Worm (Caenorhabditis elegans) whole organism, mixed stage, embryonic: ENCODE results near the gene lys-6.

ENCODE experiments used
- M03D4.4 ChIP-seq: sonication (generic microtip); optimal IDR thresholded peaks from 2 replicates; lab custom pipeline; 2017; ENCODE audit warnings: mild to moderate bottlenecking, missing genetic modification characterization, missing compliant biosample characterization
- bed-3 ChIP-seq: fragments of 200-800 bp; sonication (Bioruptor generic); optimal IDR thresholded peaks from 3 replicates; lab custom pipeline; 2018; ENCODE audit warnings: mild to moderate bottlenecking, missing genetic modification characterization, moderate library complexity, missing compliant biosample characterization
- blmp-1 ChIP-seq: fragments of 150-350 bp; optimal IDR thresholded peaks from 2 replicates; lab custom pipeline; 2014; ENCODE audit warnings: missing biosample characterization, missing genetic modification characterization
- ceh-39 ChIP-seq: fragments of 150-350 bp; optimal IDR thresholded peaks from 2 replicates; lab custom pipeline; 2014; ENCODE audit warnings: missing biosample characterization, missing genetic modification characterization
- ceh-83 ChIP-seq: fragments of 200-800 bp; sonication (Bioruptor generic); optimal IDR thresholded peaks from 2 replicates; lab custom pipeline; 2018; ENCODE audit warnings: mild to moderate bottlenecking, missing genetic modification characterization, missing compliant biosample characterization
- ces-1 ChIP-seq: fragments of 150-350 bp; optimal IDR thresholded peaks from 2 replicates; lab custom pipeline; 2014; ENCODE audit warnings: missing biosample characterization, missing genetic modification reagents, missing genetic modification characterization
- cnd-1 ChIP-seq: fragments of 200-800 bp; sonication (Bioruptor generic); optimal IDR thresholded peaks from 2 replicates; lab custom pipeline; 2018; ENCODE audit warnings: mild to moderate bottlenecking, missing genetic modification characterization, missing compliant biosample characterization
- drap-1 ChIP-seq: fragments of 200-800 bp; sonication (Bioruptor generic); optimal IDR thresholded peaks from 3 replicates; lab custom pipeline; 2018; ENCODE audit warnings: mild to moderate bottlenecking, missing genetic modification characterization, missing compliant biosample characterization
- elt-1 ChIP-seq: sonication (generic microtip); optimal IDR thresholded peaks from 2 replicates; lab custom pipeline; 2017; ENCODE audit warnings: missing genetic modification characterization, mild to moderate bottlenecking, missing compliant biosample characterization, antibody characterized with exemption, moderate library complexity, borderline replicate concordance; ENCODE audit not compliant: insufficient read depth
- elt-3 ChIP-seq: fragments of 150-350 bp; optimal IDR thresholded peaks from 2 replicates; lab custom pipeline; 2014; ENCODE audit warnings: missing biosample characterization, missing genetic modification characterization
- flh-1 ChIP-seq: fragments of 200-800 bp; sonication (Bioruptor generic); optimal IDR thresholded peaks from 2 replicates; lab custom pipeline; 2018; ENCODE audit warnings: mild to moderate bottlenecking, missing genetic modification characterization, moderate library complexity, missing compliant biosample characterization
- ham-2 ChIP-seq: fragments of 200-800 bp; sonication (Bioruptor generic); optimal IDR thresholded peaks from 2 replicates; lab custom pipeline; 2018; ENCODE audit warnings: mild to moderate bottlenecking, missing genetic modification characterization, missing compliant biosample characterization
- hlh-1 ChIP-seq: fragments of 150-350 bp; optimal IDR thresholded peaks from 2 replicates; lab custom pipeline; 2014; ENCODE audit warnings: missing biosample characterization, missing genetic modification reagents, missing genetic modification characterization
- lin-13 ChIP-seq: fragments of 150-350 bp; optimal IDR thresholded peaks from 2 replicates; lab custom pipeline; 2014; ENCODE audit warnings: missing biosample characterization, missing genetic modification characterization
- lin-32 ChIP-seq: fragments of 200-800 bp; sonication (Bioruptor generic); optimal IDR thresholded peaks from 2 replicates; lab custom pipeline; 2018; ENCODE audit warnings: mild to moderate bottlenecking, missing genetic modification characterization, missing compliant biosample characterization
- lsy-2 ChIP-seq: fragments of 150-350 bp; optimal IDR thresholded peaks from 2 replicates; lab custom pipeline; 2014; ENCODE audit warnings: missing biosample characterization, missing genetic modification characterization
- mep-1 ChIP-seq: fragments of 150-350 bp; optimal IDR thresholded peaks from 2 replicates; lab custom pipeline; 2017; ENCODE audit warnings: missing biosample characterization, missing genetic modification reagents, missing genetic modification characterization, inconsistent platforms
- mls-2 ChIP-seq: sonication (generic microtip); optimal IDR thresholded peaks from 2 replicates; lab custom pipeline; 2016; ENCODE audit warnings: mild to moderate bottlenecking, missing genetic modification characterization, moderate library complexity, missing compliant biosample characterization
- nhr-12 ChIP-seq: fragments of 150-350 bp; optimal IDR thresholded peaks from 2 replicates; lab custom pipeline; 2014; ENCODE audit warnings: missing biosample characterization, missing genetic modification characterization
- nhr-2 ChIP-seq: fragments of 150-350 bp; optimal IDR thresholded peaks from 2 replicates; lab custom pipeline; 2014; ENCODE audit warnings: missing biosample characterization, missing genetic modification characterization
- nhr-28 ChIP-seq: fragments of 150-350 bp; optimal IDR thresholded peaks from 2 replicates; lab custom pipeline; 2014; ENCODE audit warnings: missing biosample characterization, missing genetic modification characterization
- pha-4 ChIP-seq: fragments of 150-350 bp; optimal IDR thresholded peaks from 2 replicates; lab custom pipeline; 2018; ENCODE audit warnings: missing biosample characterization, missing genetic modification reagents, missing genetic modification characterization
- sem-2 ChIP-seq: fragments of 200-800 bp; sonication (Bioruptor generic); optimal IDR thresholded peaks from 2 replicates; lab custom pipeline; 2018; ENCODE audit warnings: mild to moderate bottlenecking, missing genetic modification characterization, missing compliant biosample characterization
- snpc-4 ChIP-seq: fragments of 150-350 bp; optimal IDR thresholded peaks from 2 replicates; lab custom pipeline; 2014; ENCODE audit warnings: missing biosample characterization, missing genetic modification characterization
- sptf-1 ChIP-seq: sonication (generic microtip); optimal IDR thresholded peaks from 2 replicates; lab custom pipeline; 2017; ENCODE audit warnings: mild to moderate bottlenecking, missing genetic modification characterization, moderate library complexity, missing compliant biosample characterization
- tbx-8 ChIP-seq: fragments of 200-800 bp; sonication (Bioruptor generic); optimal IDR thresholded peaks from 2 replicates; lab custom pipeline; 2018; ENCODE audit warnings: mild to moderate bottlenecking, missing genetic modification characterization, moderate library complexity, missing compliant biosample characterization
- unc-120 ChIP-seq: sonication (generic microtip); optimal IDR thresholded peaks from 2 replicates; lab custom pipeline; 2017; ENCODE audit warnings: missing genetic modification characterization, missing compliant biosample characterization; ENCODE audit not compliant: poor library complexity, severe bottlenecking
- unc-39 ChIP-seq: fragments of 150-350 bp; optimal IDR thresholded peaks from 2 replicates; lab custom pipeline; 2014; ENCODE audit warnings: missing biosample characterization, missing genetic modification characterization
- unc-62 ChIP-seq: fragments of 150-350 bp; optimal IDR thresholded peaks from 2 replicates; lab custom pipeline; 2014; ENCODE audit warnings: missing biosample characterization, missing genetic modification reagents, missing genetic modification characterization
- zip-8 ChIP-seq: fragments of 150-350 bp; optimal IDR thresholded peaks from 2 replicates; lab custom pipeline; 2014; ENCODE audit warnings: missing biosample characterization, missing genetic modification characterization

Gene lys-6

DNA sequence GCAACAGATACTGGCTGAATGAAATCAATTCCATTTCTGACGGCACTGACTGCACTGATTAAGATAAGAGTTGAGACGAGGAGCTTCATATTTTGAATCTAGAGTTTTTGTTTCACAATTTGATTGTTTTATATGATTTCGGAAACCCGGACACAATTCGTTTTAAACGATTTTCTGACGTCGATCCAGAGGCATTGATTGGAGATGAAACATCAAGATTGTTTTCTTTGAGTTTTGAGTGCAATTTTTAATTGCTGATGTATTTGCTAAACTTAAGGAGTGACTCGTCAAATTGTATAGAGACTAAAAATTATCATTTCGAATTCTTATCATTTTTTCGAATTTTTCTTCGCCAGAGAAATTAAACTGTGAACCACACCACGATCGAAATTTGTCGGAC is at the start of gene lys-6:
Gene lys-6, minus strand, starts transcription at position 101 of the 400 bp plus-strand sequence.
- no peak for TF ChIP-seq ces-1 (GFP tag; lab: Kevin White, UChicago)
- no peak for TF ChIP-seq sem-2 (GFP tag; lab: Kevin White, UChicago)
- no peak for TF ChIP-seq zip-8 (tag; lab: Kevin White, UChicago)
- TF ChIP-seq snpc-4 (tag; lab: Kevin White, UChicago), result no peak
- TF ChIP-seq cnd-1 (tag; lab: Kevin White, UChicago), result no peak
- no peak for TF ChIP-seq lin-13 (tag; lab: Kevin White, UChicago)
- TF ChIP-seq tbx-8, result no peak
- TF ChIP-seq, all 35 proteins: peak for 0

DNA sequence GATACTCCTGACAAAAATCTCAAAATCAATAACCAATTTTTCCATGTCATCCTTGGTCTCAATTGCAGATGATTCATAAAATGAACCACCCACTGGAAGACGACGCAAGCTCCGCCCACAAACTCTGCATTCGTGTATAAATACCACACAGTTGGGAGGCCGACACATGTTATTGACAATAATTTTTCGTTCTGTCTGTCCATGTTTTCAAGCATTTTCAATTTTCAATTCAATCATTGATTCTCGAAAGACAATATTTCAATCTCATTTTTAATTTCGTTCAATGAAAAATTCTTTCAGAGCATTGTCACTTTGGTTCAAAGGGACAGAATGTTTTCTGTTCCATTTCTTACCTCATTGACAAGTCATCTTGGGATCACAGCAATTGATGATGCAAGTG is 48.3 kb upstream of the lys-6 start, which contains the start of gene inx-9:
Gene inx-9, plus strand, starts transcription at position 301 of the 400 bp plus-strand sequence.
- no peak for TF ChIP-seq zip-8 (tag; lab: Kevin White, UChicago)
- TF ChIP-seq lin-32, result no peak
- no peak for TF ChIP-seq ces-1 (GFP tag; lab: Kevin White, UChicago)
- TF ChIP-seq blmp-1 (tag; lab: Kevin White, UChicago), result no peak
- no peak for TF ChIP-seq elt-3 (tag; lab: Kevin White, UChicago)
- TF ChIP-seq mls-2 (tag; lab: Kevin White, UChicago), result no peak
- no peak for TF ChIP-seq mep-1 (tag; lab: Kevin White, UChicago)
- no peak for TF ChIP-seq nhr-12 (tag; lab: Kevin White, UChicago)
- no peak for TF ChIP-seq tbx-8
- no peak for TF ChIP-seq nhr-2 (tag; lab: Kevin White, UChicago)
- no peak for TF ChIP-seq unc-39 (tag; lab: Kevin White, UChicago)
- no peak for TF ChIP-seq drap-1 (GFP tag; lab: Kevin White, UChicago)
- TF ChIP-seq ceh-83, result no peak
- TF ChIP-seq sem-2 (GFP tag; lab: Kevin White, UChicago), result no peak
- no peak for TF ChIP-seq pha-4 (tag; lab: Kevin White, UChicago)
- no peak for TF ChIP-seq elt-1 (tag; lab: Kevin White, UChicago)
- TF ChIP-seq cnd-1 (tag; lab: Kevin White, UChicago), result no peak
- TF ChIP-seq flh-1 (GFP tag; lab: Kevin White, UChicago), result no peak

DNA sequence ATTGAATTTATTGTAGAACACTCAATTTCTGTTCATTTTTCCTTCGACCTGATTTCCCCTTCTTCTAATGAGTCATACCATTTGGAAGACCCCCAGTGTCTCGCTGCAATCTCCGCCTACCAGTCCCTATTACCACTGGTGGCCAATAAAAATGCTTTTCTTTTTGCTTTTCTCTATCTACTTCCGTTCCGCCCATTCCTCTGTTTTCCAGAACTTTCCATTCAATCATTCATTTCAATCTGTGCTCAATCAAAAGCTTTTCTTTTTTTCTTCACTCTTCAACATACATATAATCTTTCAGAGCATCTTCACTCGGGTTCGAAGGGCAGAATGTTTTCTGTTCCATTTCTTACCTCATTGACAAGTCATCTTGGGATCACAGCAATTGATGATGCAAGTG is 45.8 kb upstream of the lys-6 start, which contains the start of gene inx-8:
Gene inx-8, plus strand, starts transcription at position 301 of the 400 bp plus-strand sequence.
- TF ChIP-seq drap-1 (GFP tag; lab: Kevin White, UChicago), result no peak
- TF ChIP-seq elt-1 (tag; lab: Kevin White, UChicago), result no peak
- no peak for TF ChIP-seq elt-3 (tag; lab: Kevin White, UChicago)
- TF ChIP-seq ceh-39 (tag; lab: Kevin White, UChicago), result no peak
- TF ChIP-seq tbx-8, result no peak
- no peak for TF ChIP-seq ham-2 (GFP tag; lab: Kevin White, UChicago)
- TF ChIP-seq snpc-4 (tag; lab: Kevin White, UChicago), result no peak
- no peak for TF ChIP-seq nhr-2 (tag; lab: Kevin White, UChicago)
- TF ChIP-seq flh-1 (GFP tag; lab: Kevin White, UChicago), result no peak
- TF ChIP-seq lsy-2 (tag; lab: Kevin White, UChicago), result no peak
- no peak for TF ChIP-seq blmp-1 (tag; lab: Kevin White, UChicago)
- no peak for TF ChIP-seq unc-62
- TF ChIP-seq unc-39 (tag; lab: Kevin White, UChicago), result no peak
- TF ChIP-seq nhr-28, result no peak
- TF ChIP-seq cnd-1 (tag; lab: Kevin White, UChicago), result no peak
- no peak for TF ChIP-seq bed-3 (GFP tag; lab: Kevin White, UChicago)
- TF ChIP-seq ces-1 (GFP tag; lab: Kevin White, UChicago), result no peak

DNA sequence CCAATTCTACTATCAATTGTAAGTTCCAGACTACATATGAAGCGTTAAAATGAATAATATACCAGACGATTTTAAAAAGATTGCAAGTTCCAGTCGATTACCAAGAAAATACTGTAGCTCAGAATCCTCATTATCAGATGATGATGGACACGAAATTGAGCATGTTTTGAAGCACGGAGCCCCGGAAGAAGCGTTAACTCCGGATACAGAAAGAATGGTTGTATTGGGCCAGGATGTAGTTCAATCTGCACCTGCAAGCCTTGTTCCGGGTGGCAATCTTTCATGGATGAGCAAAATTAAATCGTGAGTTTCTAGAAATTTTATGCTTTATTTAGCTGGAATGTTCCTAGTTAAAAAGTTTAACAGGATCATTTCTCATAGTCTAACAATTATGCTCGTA is 40.3 kb upstream of the lys-6 start, which contains the start of gene atg-4.2:
Gene atg-4.2, plus strand, starts transcription at position 24 of the 400 bp plus-strand sequence.
- no peak for TF ChIP-seq drap-1 (GFP tag; lab: Kevin White, UChicago)

DNA sequence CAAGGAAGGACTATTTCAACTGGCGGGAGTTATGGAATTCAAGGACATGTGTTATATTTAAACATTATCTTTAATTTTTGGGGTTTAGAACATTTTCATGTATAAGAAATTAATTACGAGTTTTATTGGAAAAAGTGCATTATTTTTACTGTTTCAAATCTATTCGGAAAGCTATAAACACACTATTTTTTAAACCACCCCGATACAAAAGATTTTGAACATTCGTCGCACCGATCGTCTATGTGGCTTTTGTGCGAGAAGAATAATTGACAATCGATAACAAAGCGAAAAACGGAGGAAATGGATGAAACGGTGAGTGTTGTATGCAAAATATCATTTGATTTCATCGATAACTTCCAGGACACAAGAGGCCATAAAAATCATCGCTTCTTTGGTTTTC is 37.3 kb upstream of the lys-6 start, which contains the start of gene ZK809.9:
Gene ZK809.9, plus strand, starts transcription at position 301 of the 400 bp plus-strand sequence.
- TF ChIP-seq sptf-1 (tag; lab: Kevin White, UChicago), result no peak
- no peak for TF ChIP-seq tbx-8
- no peak for TF ChIP-seq hlh-1 (tag; lab: Kevin White, UChicago)
- no peak for TF ChIP-seq elt-3 (tag; lab: Kevin White, UChicago)
- TF ChIP-seq M03D4.4 (tag; lab: Kevin White, UChicago), result no peak
- no peak for TF ChIP-seq unc-120 (tag; lab: Kevin White, UChicago)
- no peak for TF ChIP-seq snpc-4 (tag; lab: Kevin White, UChicago)
- no peak for TF ChIP-seq drap-1 (GFP tag; lab: Kevin White, UChicago)
- no peak for TF ChIP-seq nhr-2 (tag; lab: Kevin White, UChicago)
